Worm (Caenorhabditis elegans) whole organism, L1 larva: ENCODE data around the gene cha-1.

Source experiments
- elt-2 ChIP-seq: sonication (generic microtip); optimal IDR thresholded peaks from 2 replicates; lab custom pipeline; 2016; ENCODE audit warnings: missing genetic modification characterization, mild to moderate bottlenecking, inconsistent platforms, missing compliant biosample characterization, missing genetic modification reagents
- lin-39 ChIP-seq: fragments of 150-350 bp; optimal IDR thresholded peaks from 2 replicates; lab custom pipeline; 2014; ENCODE audit warnings: missing biosample characterization, missing genetic modification reagents, missing genetic modification characterization
- nhr-12 ChIP-seq: sonication (generic microtip); optimal IDR thresholded peaks from 2 replicates; lab custom pipeline; 2017; ENCODE audit warnings: missing biosample characterization, missing genetic modification characterization
- tbx-2 ChIP-seq: sonication (generic microtip); optimal IDR thresholded peaks from 2 replicates; lab custom pipeline; 2016; ENCODE audit warnings: missing genetic modification characterization, missing compliant biosample characterization
- zag-1 ChIP-seq: fragments of 150-350 bp; optimal IDR thresholded peaks from 2 replicates; lab custom pipeline; 2014; ENCODE audit warnings: missing biosample characterization, missing genetic modification characterization
- ztf-11 ChIP-seq, 2 experiments: sonication (generic microtip); optimal IDR thresholded peaks; 2 replicates each; lab custom pipeline; 2016 to 2017; ENCODE audit warnings: missing genetic modification characterization in 2 of 2, missing biosample characterization in 1 of 2, missing compliant biosample characterization in 1 of 2

- TF ChIP-seq zag-1 (tag; lab: Kevin White, UChicago): no peak
- no peak for TF ChIP-seq ztf-11 (tag; optimal IDR thresholded peaks at IDR 0.05; lab: Kevin White, UChicago)
- no peak for TF ChIP-seq nhr-12 (tag; lab: Kevin White, UChicago)
- TF ChIP-seq elt-2 (tag; lab: Kevin White, UChicago): no peak
- TF ChIP-seq tbx-2 (tag; lab: Kevin White, UChicago): no peak
- no peak for TF ChIP-seq lin-39 (tag; lab: Kevin White, UChicago)
Measured at ce11 chrIV:3659951-3660350, 35.5 kb upstream of the cha-1 start.
